Worm (Caenorhabditis elegans) whole organism, L3 larva: ENCODE results near the gene acbp-5.
A peak's percentile ranks its signal among the peaks of the same experiment; 100 is the strongest.

Experiments used
- R02D3.7 ChIP-seq: fragments of 150-350 bp; optimal IDR thresholded peaks from 2 replicates; lab custom pipeline; 2014; ENCODE audit warnings: missing biosample characterization, missing genetic modification characterization
- aly-2 ChIP-seq: fragments of 150-350 bp; optimal IDR thresholded peaks from 2 replicates; lab custom pipeline; 2014; ENCODE audit warnings: missing biosample characterization, missing genetic modification characterization
- ama-1 ChIP-seq: fragments of 150-350 bp; optimal IDR thresholded peaks from 2 replicates; lab custom pipeline; 2018
- ceh-16 ChIP-seq: sonication (generic microtip); optimal IDR thresholded peaks from 2 replicates; lab custom pipeline; 2017; ENCODE audit warnings: missing biosample characterization, missing genetic modification characterization
- ceh-28 ChIP-seq: fragments of 150-350 bp; optimal IDR thresholded peaks from 2 replicates; lab custom pipeline; 2014; ENCODE audit warnings: missing biosample characterization, missing genetic modification reagents, missing genetic modification characterization
- ceh-82 ChIP-seq: fragments of 150-350 bp; optimal IDR thresholded peaks from 2 replicates; lab custom pipeline; 2014; ENCODE audit warnings: missing biosample characterization, missing genetic modification characterization
- ceh-9 ChIP-seq: sonication (generic microtip); optimal IDR thresholded peaks from 2 replicates; lab custom pipeline; 2018; ENCODE audit warnings: missing biosample characterization, missing genetic modification characterization
- egl-5 ChIP-seq: fragments of 150-350 bp; optimal IDR thresholded peaks from 2 replicates; lab custom pipeline; 2017; ENCODE audit warnings: missing biosample characterization, missing genetic modification reagents, missing genetic modification characterization, inconsistent platforms
- elt-1 ChIP-seq: fragments of 150-350 bp; optimal IDR thresholded peaks from 2 replicates; lab custom pipeline; 2014; ENCODE audit warnings: missing biosample characterization, missing genetic modification characterization
- elt-2 ChIP-seq: sonication (generic microtip); optimal IDR thresholded peaks from 2 replicates; lab custom pipeline; 2016; ENCODE audit warnings: missing genetic modification reagents, mild to moderate bottlenecking, missing genetic modification characterization, missing compliant biosample characterization
- fkh-2 ChIP-seq: fragments of 150-350 bp; optimal IDR thresholded peaks from 2 replicates; lab custom pipeline; 2014; ENCODE audit warnings: missing biosample characterization, missing genetic modification reagents, missing genetic modification characterization
- fos-1 ChIP-seq: fragments of 150-350 bp; optimal IDR thresholded peaks from 2 replicates; lab custom pipeline; 2014; ENCODE audit warnings: missing biosample characterization, missing genetic modification characterization
- hmg-11 ChIP-seq: sonication (generic microtip); optimal IDR thresholded peaks from 2 replicates; lab custom pipeline; 2016; ENCODE audit warnings: missing genetic modification characterization, missing compliant biosample characterization
- jun-1 ChIP-seq: fragments of 150-350 bp; optimal IDR thresholded peaks from 2 replicates; lab custom pipeline; 2014; ENCODE audit warnings: missing biosample characterization, missing genetic modification reagents, missing genetic modification characterization
- lin-15B ChIP-seq: fragments of 150-350 bp; optimal IDR thresholded peaks from 2 replicates; lab custom pipeline; 2014; ENCODE audit warnings: missing biosample characterization, missing genetic modification characterization
- lsy-12 ChIP-seq: sonication (generic microtip); optimal IDR thresholded peaks from 2 replicates; lab custom pipeline; 2016; ENCODE audit warnings: mild to moderate bottlenecking, missing genetic modification characterization, missing compliant biosample characterization
- mdl-1 ChIP-seq: fragments of 150-350 bp; optimal IDR thresholded peaks from 2 replicates; lab custom pipeline; 2014; ENCODE audit warnings: missing biosample characterization, missing genetic modification characterization
- nhr-23 ChIP-seq: fragments of 150-350 bp; optimal IDR thresholded peaks from 2 replicates; lab custom pipeline; 2014; ENCODE audit warnings: missing biosample characterization, missing genetic modification reagents, missing genetic modification characterization
- nhr-237 ChIP-seq: fragments of 150-350 bp; optimal IDR thresholded peaks from 2 replicates; lab custom pipeline; 2014; ENCODE audit warnings: missing biosample characterization, missing genetic modification characterization
- nhr-25 ChIP-seq: sonication (generic microtip); optimal IDR thresholded peaks from 2 replicates; lab custom pipeline; 2017; ENCODE audit warnings: missing biosample characterization, missing genetic modification characterization
- nhr-28 ChIP-seq: fragments of 150-350 bp; optimal IDR thresholded peaks from 2 replicates; lab custom pipeline; 2014; ENCODE audit warnings: missing biosample characterization, missing genetic modification characterization
- nhr-67 ChIP-seq: fragments of 150-350 bp; optimal IDR thresholded peaks from 2 replicates; lab custom pipeline; 2014; ENCODE audit warnings: missing biosample characterization, missing genetic modification characterization
- nhr-76 ChIP-seq: fragments of 150-350 bp; sonication (generic microtip); optimal IDR thresholded peaks from 5 replicates; lab custom pipeline; 2014; ENCODE audit warnings: missing biosample characterization, missing genetic modification characterization
- pha-4 ChIP-seq: fragments of 150-350 bp; optimal IDR thresholded peaks from 2 replicates; lab custom pipeline; 2014; ENCODE audit warnings: missing biosample characterization, missing genetic modification reagents, missing genetic modification characterization
- pqm-1 ChIP-seq: fragments of 150-350 bp; optimal IDR thresholded peaks from 2 replicates; lab custom pipeline; 2017; ENCODE audit warnings: missing biosample characterization, missing genetic modification characterization, inconsistent platforms
- sea-2 ChIP-seq: fragments of 150-350 bp; sonication (generic microtip); optimal IDR thresholded peaks from 4 replicates; lab custom pipeline; 2014; ENCODE audit warnings: missing biosample characterization, missing genetic modification reagents, missing genetic modification characterization
- skn-1 ChIP-seq: fragments of 150-350 bp; optimal IDR thresholded peaks from 2 replicates; lab custom pipeline; 2014; ENCODE audit warnings: missing biosample characterization, missing genetic modification characterization
- snpc-4 ChIP-seq: fragments of 150-350 bp; optimal IDR thresholded peaks from 2 replicates; lab custom pipeline; 2014; ENCODE audit warnings: missing biosample characterization, missing genetic modification characterization
- tbx-2 ChIP-seq: sonication (generic microtip); optimal IDR thresholded peaks from 2 replicates; lab custom pipeline; 2016; ENCODE audit warnings: mild to moderate bottlenecking, missing genetic modification characterization, missing compliant biosample characterization
- unc-62 ChIP-seq: fragments of 150-350 bp; sonication (generic microtip); optimal IDR thresholded peaks from 4 replicates; lab custom pipeline; 2014; ENCODE audit warnings: missing biosample characterization, missing genetic modification reagents, missing genetic modification characterization
- ztf-4 ChIP-seq: fragments of 150-350 bp; optimal IDR thresholded peaks from 2 replicates; lab custom pipeline; 2014; ENCODE audit warnings: missing biosample characterization, missing genetic modification characterization

The acbp-5 gene

DNA sequence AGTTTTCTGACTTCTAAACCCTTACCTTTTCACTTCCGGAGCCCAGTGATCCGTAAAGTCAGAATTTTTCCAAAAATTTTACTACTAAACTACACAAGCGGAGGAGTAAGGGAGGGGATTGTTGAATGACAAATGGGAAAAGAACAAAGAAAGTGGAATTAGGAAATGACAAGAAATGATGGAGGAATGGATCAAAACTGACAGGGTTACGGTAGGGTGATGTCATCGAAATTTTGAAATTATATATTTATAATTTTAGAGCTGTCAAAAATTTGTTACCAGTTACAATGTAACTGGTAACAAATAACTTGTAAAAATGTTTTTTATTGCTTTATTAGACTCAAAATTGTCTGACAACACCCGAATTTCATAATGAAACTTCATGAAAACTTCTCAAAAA is 24.9 kb upstream of the acbp-5 start:
- TF ChIP-seq nhr-25 (no peak), unc-62 (GFP tag; lab: Kevin White, UChicago) (peak; percentile 6)

ce11 chrIII:13660123-13660522 is 18.6 kb upstream of the acbp-5 start:
- TF ChIP-seq unc-62 (GFP tag; lab: Kevin White, UChicago) = no peak
- TF ChIP-seq elt-1 (tag; lab: Kevin White, UChicago) = no peak
- no peak for TF ChIP-seq nhr-67 (tag; lab: Kevin White, UChicago)
- TF ChIP-seq ztf-4 (tag; lab: Kevin White, UChicago) = no peak
- no peak for TF ChIP-seq aly-2 (tag; lab: Kevin White, UChicago)
- TF ChIP-seq ama-1 (lab: Kevin White, UChicago) = no peak
- no peak for TF ChIP-seq nhr-76 (tag; lab: Kevin White, UChicago)
- no peak for TF ChIP-seq fos-1
- no peak for TF ChIP-seq skn-1
- TF ChIP-seq lin-15B (tag; lab: Kevin White, UChicago) = no peak
- TF ChIP-seq mdl-1 (tag; lab: Kevin White, UChicago) = no peak
- no peak for TF ChIP-seq nhr-237
- no peak for TF ChIP-seq sea-2 (GFP tag; lab: Kevin White, UChicago)
- no peak for TF ChIP-seq hmg-11 (tag; lab: Kevin White, UChicago)
- TF ChIP-seq pha-4 (tag; lab: Kevin White, UChicago) = no peak
- no peak for TF ChIP-seq snpc-4
- no peak for TF ChIP-seq tbx-2 (tag; lab: Kevin White, UChicago)
- TF ChIP-seq elt-2 (tag; lab: Kevin White, UChicago) = no peak
- TF ChIP-seq pqm-1 (tag; lab: Kevin White, UChicago) = no peak
- no peak for TF ChIP-seq fkh-2

DNA sequence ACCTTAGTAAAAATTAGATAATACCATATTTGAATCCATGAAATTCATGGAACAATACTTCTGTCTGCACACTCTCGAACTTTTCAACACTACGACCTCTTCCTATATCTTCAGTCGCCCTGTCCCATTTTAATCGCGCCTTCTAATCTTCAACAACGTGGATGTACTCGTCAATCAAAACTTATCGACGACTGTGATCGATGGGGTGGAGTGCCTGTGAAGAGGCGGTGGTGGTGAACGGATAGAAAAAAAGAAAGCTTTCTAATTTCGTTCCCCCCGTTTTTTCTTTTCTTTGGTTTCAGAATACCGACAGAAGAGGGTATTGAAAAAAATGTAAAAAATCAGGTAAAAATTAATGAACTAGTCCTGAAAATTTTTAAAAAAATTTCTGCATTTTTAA is 17.5 kb upstream of the acbp-5 start:
- TF ChIP-seq elt-2 (tag; lab: Kevin White, UChicago) = no peak
- no peak for TF ChIP-seq unc-62 (GFP tag; lab: Kevin White, UChicago)
- TF ChIP-seq ama-1 (lab: Kevin White, UChicago) = no peak
- no peak for TF ChIP-seq ceh-9 (tag; lab: Kevin White, UChicago)
- TF ChIP-seq jun-1 (tag; lab: Kevin White, UChicago) = no peak
- TF ChIP-seq nhr-23 (tag; lab: Kevin White, UChicago) = peak; percentile 45
- TF ChIP-seq R02D3.7 = no peak
- no peak for TF ChIP-seq skn-1
- TF ChIP-seq ceh-16 (tag; lab: Kevin White, UChicago) = no peak
- peak; percentile 69 for TF ChIP-seq elt-1 (tag; lab: Kevin White, UChicago)
- no peak for TF ChIP-seq pqm-1 (tag; lab: Kevin White, UChicago)
- no peak for TF ChIP-seq sea-2 (GFP tag; lab: Kevin White, UChicago)
- TF ChIP-seq fos-1 = no peak
- TF ChIP-seq nhr-76 (tag; lab: Kevin White, UChicago) = no peak
- peak; percentile 40 for TF ChIP-seq nhr-25
- no peak for TF ChIP-seq mdl-1 (tag; lab: Kevin White, UChicago)
- TF ChIP-seq egl-5 (tag; lab: Kevin White, UChicago) = no peak
- no peak for TF ChIP-seq ceh-82 (tag; lab: Kevin White, UChicago)

DNA sequence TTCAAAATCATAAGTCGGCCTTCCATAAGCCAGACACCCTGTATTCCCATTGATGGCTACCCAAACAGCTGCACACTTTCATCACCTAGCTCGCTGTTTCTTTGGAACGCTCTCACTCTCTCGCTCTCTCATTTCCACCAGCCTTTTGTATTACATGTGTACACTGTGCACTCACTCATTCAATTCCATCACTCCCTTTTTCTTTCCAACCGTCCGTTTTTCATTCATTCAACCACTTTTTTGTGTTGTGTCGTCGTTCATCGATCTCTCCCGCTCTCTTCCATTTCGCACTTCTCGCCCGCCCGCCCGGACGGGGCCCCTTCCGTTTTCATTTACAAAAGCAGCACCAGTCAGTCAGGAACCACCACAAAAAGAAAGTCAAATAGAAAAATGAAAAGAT is 16.5 kb upstream of the acbp-5 start:
- TF ChIP-seq ceh-16 (tag; lab: Kevin White, UChicago) = no peak
- TF ChIP-seq hmg-11 (tag; lab: Kevin White, UChicago) = peak; percentile 16
- peak; percentile 80 for TF ChIP-seq pha-4 (tag; lab: Kevin White, UChicago)
- no peak for TF ChIP-seq ceh-28 (tag; lab: Kevin White, UChicago)
- TF ChIP-seq elt-1 (tag; lab: Kevin White, UChicago) = no peak
- peak; percentile 37 for TF ChIP-seq elt-2 (tag; lab: Kevin White, UChicago)

- TF ChIP-seq lin-15B (tag; lab: Kevin White, UChicago) = no peak
- TF ChIP-seq skn-1 = no peak
Observed at ce11 chrIII:13656680-13657079, 15.2 kb upstream of the acbp-5 start.

ce11 chrIII:13654950-13655349 is 13.5 kb upstream of the acbp-5 start:
- TF ChIP-seq lsy-12 (tag; lab: Kevin White, UChicago) (no peak), jun-1 (tag; lab: Kevin White, UChicago) (no peak), pha-4 (tag; lab: Kevin White, UChicago) (no peak), pqm-1 (tag; lab: Kevin White, UChicago) (no peak), nhr-28 (no peak), fkh-2 (no peak)
